Worm (Caenorhabditis elegans) whole organism, dauer: Measurements from ENCODE around the gene pxn-2.

Experiments used
- unc-62 ChIP-seq: sonication (generic microtip); optimal IDR thresholded peaks from 2 replicates; lab custom pipeline; 2017; ENCODE audit warnings: missing biosample characterization, missing genetic modification reagents, missing genetic modification characterization

Gene pxn-2

DNA sequence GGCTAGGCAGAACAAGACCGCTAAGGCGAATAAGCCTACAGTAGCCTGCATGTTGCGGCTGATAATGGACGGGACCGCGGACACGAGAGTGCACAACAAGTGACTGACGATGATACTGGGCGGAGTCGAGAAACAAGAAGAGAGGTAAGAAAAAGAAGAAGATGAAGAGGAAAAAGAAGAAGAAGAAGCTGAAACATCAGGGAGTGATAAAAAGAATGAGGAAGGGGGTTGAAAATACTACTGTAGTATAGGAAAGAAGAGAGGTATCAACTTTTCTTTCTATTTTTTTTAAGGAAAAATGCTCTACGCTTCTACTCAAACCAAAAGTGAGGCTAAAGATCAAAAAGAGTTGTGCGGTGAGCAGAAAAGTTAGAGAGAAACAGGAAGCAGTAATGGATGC, 30.2 kb downstream of the pxn-2 start, which contains the start of gene T21B6.3:
TSS of gene T21B6.3 (minus strand) at position 101 of the 400 bp plus-strand sequence.
- TF ChIP-seq unc-62 (GFP tag; lab: Kevin White, UChicago) = no peak

DNA sequence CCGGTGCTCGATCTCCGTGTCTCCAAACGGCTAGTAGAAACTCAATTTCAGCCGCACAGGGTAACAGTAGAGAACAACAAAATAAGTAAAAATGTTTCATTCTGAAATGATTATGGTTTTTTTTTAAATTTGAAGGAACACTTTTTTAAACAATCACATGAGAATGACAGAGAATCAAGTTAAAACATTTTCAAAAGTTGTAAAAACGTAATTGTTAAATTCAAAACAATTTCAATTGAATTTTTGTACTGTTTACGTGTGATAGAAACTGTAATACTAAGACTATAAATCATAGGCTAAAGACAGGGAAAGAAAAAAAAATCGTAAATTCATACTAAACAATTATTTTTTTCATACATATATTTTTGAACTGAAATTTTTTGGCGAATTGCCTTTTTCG, 37.8 kb downstream of the pxn-2 start, which contains the start of gene pho-7:
TSS of gene pho-7 (minus strand) at position 101 of the 400 bp plus-strand sequence.
- TF ChIP-seq unc-62 (GFP tag; lab: Kevin White, UChicago) = no peak

DNA sequence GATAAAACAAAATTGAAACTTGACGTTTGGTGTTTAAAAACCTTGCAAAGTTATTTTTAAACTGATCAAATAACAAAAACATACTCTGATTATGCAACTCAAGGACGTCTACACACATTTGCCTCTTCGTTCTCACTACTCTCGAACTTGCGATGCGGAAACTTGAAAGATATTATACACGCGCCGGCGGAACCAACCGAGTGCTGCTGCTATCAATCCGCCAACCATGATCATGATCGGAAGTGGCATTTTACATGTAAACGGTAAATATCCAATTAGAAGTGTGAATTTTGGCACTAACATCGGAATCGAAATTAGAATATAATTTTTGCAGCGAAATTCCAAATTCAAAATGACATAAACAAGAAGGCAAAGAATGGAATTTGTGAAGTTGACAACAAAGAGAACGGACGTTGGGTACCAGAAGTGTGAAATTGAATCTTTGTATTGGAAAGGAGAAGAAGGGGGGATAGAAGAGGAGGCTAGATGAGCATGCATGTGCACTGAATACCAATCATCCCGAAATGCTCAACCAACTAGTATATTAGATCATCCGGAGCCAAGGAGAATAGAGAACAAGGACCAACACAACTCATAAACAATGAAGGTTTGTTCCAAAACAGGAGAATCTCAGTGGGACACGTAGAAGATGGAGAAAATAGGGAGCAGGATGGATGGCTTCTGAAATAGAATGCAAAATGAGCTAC, 45.6 kb downstream of the pxn-2 start:
- TF ChIP-seq unc-62 (GFP tag; lab: Kevin White, UChicago) = no peak

DNA sequence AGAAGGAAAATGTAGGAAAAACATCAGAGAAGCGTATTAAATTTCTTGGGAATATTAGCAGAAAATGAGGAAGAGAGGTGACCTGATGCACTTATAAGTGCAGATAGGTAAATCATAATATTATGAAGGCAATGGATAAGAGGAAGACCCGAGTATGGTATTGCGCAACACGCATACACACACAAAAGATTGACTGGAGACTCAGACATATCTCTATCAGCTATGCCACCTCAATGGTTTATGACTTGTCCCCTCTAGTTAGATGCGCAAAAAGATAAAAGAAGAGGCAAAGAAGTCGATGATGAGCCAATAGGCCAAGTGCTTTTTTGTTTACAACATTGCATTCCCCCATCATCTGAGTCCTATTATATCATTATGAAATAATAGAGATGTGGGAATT, 47.0 kb downstream of the pxn-2 start:
- TF ChIP-seq unc-62 (GFP tag; lab: Kevin White, UChicago) = no peak

DNA sequence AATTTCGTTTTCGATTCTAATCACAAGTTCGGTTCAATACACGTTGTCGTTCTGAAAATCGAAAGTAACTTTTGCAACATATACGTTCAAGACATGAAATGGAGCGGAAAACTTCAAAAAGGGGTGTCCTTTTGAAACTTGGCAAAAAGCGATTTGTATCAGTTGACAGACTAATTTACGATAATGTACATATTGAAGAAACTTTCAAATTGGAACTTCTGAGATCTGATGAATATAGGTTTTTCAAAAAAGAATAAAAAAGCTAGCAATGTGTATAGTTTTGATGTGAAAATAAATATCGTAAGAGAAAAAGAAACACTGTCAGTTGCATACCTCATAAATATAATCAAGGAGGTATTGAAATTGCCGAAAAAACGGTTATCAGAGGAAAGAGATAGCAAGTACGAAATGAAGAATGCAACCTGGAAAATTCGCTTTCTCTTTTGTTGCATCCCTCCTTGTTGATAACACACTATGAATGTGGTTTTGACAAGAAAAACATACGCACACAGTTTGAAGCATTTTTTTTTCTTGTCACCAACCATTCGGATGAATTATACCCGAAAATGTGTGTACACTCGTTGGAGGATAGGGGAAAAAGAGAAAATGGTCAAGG, 50.0 kb downstream of the pxn-2 start, which contains the start of gene dgn-1:
TSS of gene dgn-1 (minus strand) at position 51 of the 616 bp plus-strand sequence.
- TF ChIP-seq unc-62 (GFP tag; lab: Kevin White, UChicago) = no peak

DNA sequence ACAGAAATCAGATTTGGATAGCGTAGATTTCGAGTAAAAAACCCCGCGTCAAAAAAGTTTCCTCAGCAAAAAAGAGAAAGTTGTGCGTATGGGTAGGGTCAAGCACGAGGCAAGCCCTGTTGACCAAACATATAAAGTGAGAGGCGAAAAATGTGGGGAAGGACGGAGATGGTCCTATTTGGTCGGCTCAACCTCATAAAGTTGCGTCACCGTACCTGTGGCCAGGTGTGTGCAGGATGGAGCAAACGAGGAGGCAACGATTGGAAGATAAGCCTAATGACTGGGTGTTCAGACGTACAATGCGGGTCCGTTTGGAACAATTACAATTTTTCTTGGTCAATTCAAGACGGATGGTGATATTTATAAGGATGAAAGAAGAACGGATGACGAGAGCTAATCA, 52.0 kb downstream of the pxn-2 start:
- TF ChIP-seq unc-62 (GFP tag; lab: Kevin White, UChicago) = no peak

DNA sequence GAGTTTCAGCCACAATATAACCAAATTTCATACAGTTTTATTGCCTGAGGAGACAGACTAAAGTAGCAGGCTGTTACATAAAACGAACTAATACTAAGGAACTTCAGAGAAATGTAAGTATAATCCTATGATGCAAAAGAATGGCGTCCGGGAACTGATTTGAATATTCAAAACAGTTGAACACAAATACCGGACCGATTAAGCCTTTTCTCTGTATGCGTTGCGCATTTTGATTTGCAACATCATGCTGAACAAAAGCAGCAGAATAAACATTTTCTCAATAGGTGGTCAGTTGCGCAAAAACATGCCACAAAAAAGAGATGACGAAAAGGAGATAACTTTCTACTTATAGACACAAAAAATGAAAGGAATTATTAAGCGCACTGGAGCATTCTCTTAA, 55.1 kb downstream of the pxn-2 start:
- no peak for TF ChIP-seq unc-62 (GFP tag; lab: Kevin White, UChicago)
